Worm (Caenorhabditis elegans): ENCODE data around the gene twk-24.

ce11 chrV:12298184-12298583, 29.1 kb upstream of the twk-24 start:
- TF ChIP-seq zag-1 (tag; optimal IDR thresholded peaks at IDR 0.05) (no peak), nhr-41 (GFP tag; IDR thresholded peaks at IDR 0.05) (no peak), nhr-28 (tag; optimal IDR thresholded peaks at IDR 0.05) (peak; percentile 48), hmg-1.1 (GFP tag; IDR thresholded peaks at IDR 0.05) (no peak), dmd-6 (GFP tag; IDR thresholded peaks at IDR 0.05) (peak; percentile 42; the same call in 1 of the 2 replicates), ZK546.5 (tag; optimal IDR thresholded peaks at IDR 0.05) (no peak), hif-1 (tag; optimal IDR thresholded peaks at IDR 0.05) (no peak), pqm-1 (tag; optimal IDR thresholded peaks at IDR 0.05) (peak; percentile 83)
